Worm (Caenorhabditis elegans) whole organism, young adult: ENCODE data around the gene R08E3.1.
A peak's percentile ranks its signal among the peaks of the same experiment; 100 is the strongest.

Source experiments
- B0019.2 ChIP-seq: fragments of 200-800 bp; sonication (Bioruptor generic); conservative IDR thresholded peaks from 2 replicates; pipeline ENCODE4 v1.3.6; 2022; ENCODE audit warnings: missing genetic modification reagents, missing genetic modification characterization, missing compliant biosample characterization
- B0261.1 ChIP-seq: sonication (generic microtip); optimal IDR thresholded peaks from 2 replicates; lab custom pipeline; 2016; ENCODE audit warnings: mild to moderate bottlenecking, missing genetic modification characterization, moderate library complexity, missing compliant biosample characterization
- B0336.3 ChIP-seq: fragments of 200-800 bp; sonication (Bioruptor generic); IDR thresholded peaks from 2 replicates; pipeline ENCODE4 v1.3.6; 2022; ENCODE audit warnings: missing genetic modification characterization, missing compliant biosample characterization
- C17E4.6 ChIP-seq: fragments of 200-800 bp; sonication (Bioruptor generic); IDR thresholded peaks from 2 replicates; pipeline ENCODE4 v1.3.6; 2022; ENCODE audit warnings: missing genetic modification reagents, missing genetic modification characterization, missing compliant biosample characterization
- F57A8.1 ChIP-seq: fragments of 200-800 bp; sonication (Bioruptor generic); optimal IDR thresholded peaks from 2 replicates; lab custom pipeline; 2018; ENCODE audit warnings: mild to moderate bottlenecking, missing genetic modification characterization, moderate library complexity, missing compliant biosample characterization
- K11D2.4 ChIP-seq: fragments of 200-800 bp; sonication (Bioruptor generic); IDR thresholded peaks from 2 replicates; pipeline ENCODE4 v1.3.6; 2022; ENCODE audit warnings: missing genetic modification reagents, missing genetic modification characterization, missing compliant biosample characterization
- T26A5.8 ChIP-seq: sonication (generic microtip); optimal IDR thresholded peaks from 2 replicates; lab custom pipeline; 2016; ENCODE audit warnings: missing genetic modification characterization, missing compliant biosample characterization
- atf-7 ChIP-seq: sonication (generic microtip); optimal IDR thresholded peaks from 2 replicates; lab custom pipeline; 2017; ENCODE audit warnings: mild to moderate bottlenecking, missing genetic modification characterization, missing compliant biosample characterization
- attf-3 ChIP-seq: fragments of 200-800 bp; sonication (Bioruptor generic); conservative IDR thresholded peaks from 2 replicates; pipeline ENCODE4 v1.3.6; 2022; ENCODE audit warnings: missing genetic modification reagents, missing genetic modification characterization, missing compliant biosample characterization
- attf-6 ChIP-seq: fragments of 200-800 bp; sonication (Bioruptor generic); IDR thresholded peaks from 2 replicates; pipeline ENCODE4 v1.3.6; 2022; ENCODE audit warnings: missing genetic modification reagents, missing genetic modification characterization, missing compliant biosample characterization
- ccch-3 ChIP-seq: fragments of 200-800 bp; sonication (Bioruptor generic); optimal IDR thresholded peaks from 2 replicates; lab custom pipeline; 2018; ENCODE audit warnings: mild to moderate bottlenecking, missing genetic modification characterization, missing compliant biosample characterization
- ceh-58 ChIP-seq: fragments of 200-800 bp; sonication (Bioruptor generic); IDR thresholded peaks from 2 replicates; pipeline ENCODE4 v1.3.6; 2022; ENCODE audit warnings: missing genetic modification characterization, missing compliant biosample characterization
- ceh-79 ChIP-seq: sonication (generic microtip); optimal IDR thresholded peaks from 2 replicates; lab custom pipeline; 2017; ENCODE audit warnings: mild to moderate bottlenecking, missing genetic modification characterization, missing compliant biosample characterization
- ceh-91 ChIP-seq: fragments of 200-800 bp; sonication (Bioruptor generic); IDR thresholded peaks from 2 replicates; pipeline ENCODE4 v1.3.6; 2022; ENCODE audit warnings: missing genetic modification reagents, missing genetic modification characterization, missing compliant biosample characterization
- chd-7 ChIP-seq: sonication (generic microtip); optimal IDR thresholded peaks from 2 replicates; lab custom pipeline; 2016; ENCODE audit warnings: mild to moderate bottlenecking, missing genetic modification characterization, moderate library complexity, missing compliant biosample characterization
- die-1 ChIP-seq: sonication (generic microtip); optimal IDR thresholded peaks from 2 replicates; lab custom pipeline; 2016; ENCODE audit warnings: missing genotype, mild to moderate bottlenecking, missing genetic modification characterization, missing compliant biosample characterization
- dpff-1 ChIP-seq: sonication (generic microtip); optimal IDR thresholded peaks from 2 replicates; lab custom pipeline; 2017; ENCODE audit warnings: mild to moderate bottlenecking, missing genetic modification characterization, missing compliant biosample characterization
- gei-17 ChIP-seq: fragments of 200-800 bp; sonication (Bioruptor generic); optimal IDR thresholded peaks from 2 replicates; lab custom pipeline; 2018; ENCODE audit warnings: mild to moderate bottlenecking, missing genetic modification characterization, missing compliant biosample characterization
- lag-1 ChIP-seq: fragments of 200-800 bp; sonication (Bioruptor generic); IDR thresholded peaks from 2 replicates; pipeline ENCODE4 v1.3.6; 2022; ENCODE audit warnings: missing genetic modification reagents, missing genetic modification characterization, missing compliant biosample characterization
- lin-35 ChIP-seq, 3 experiments: fragments of 150-350 bp in 2 of 3; sonication (generic microtip) in 1 of 3; optimal IDR thresholded peaks; 2 replicates each; lab custom pipeline; 2014 to 2018; ENCODE audit warnings: missing biosample characterization in 3 of 3, missing genetic modification characterization in 3 of 3, missing genetic modification reagents in 3 of 3
- lir-1 ChIP-seq: fragments of 200-800 bp; sonication (Bioruptor generic); conservative IDR thresholded peaks from 2 replicates; pipeline ENCODE4 v1.3.6; 2022; ENCODE audit warnings: missing genetic modification reagents, missing genetic modification characterization, missing compliant biosample characterization
- madf-3 ChIP-seq: fragments of 200-800 bp; sonication (Bioruptor generic); IDR thresholded peaks from 2 replicates; pipeline ENCODE4 v1.3.6; 2022; ENCODE audit warnings: missing genetic modification reagents, missing genetic modification characterization, missing compliant biosample characterization
- mel-28 ChIP-seq: sonication (generic microtip); optimal IDR thresholded peaks from 2 replicates; lab custom pipeline; 2016; ENCODE audit warnings: borderline replicate concordance, mild to moderate bottlenecking, missing genetic modification characterization, missing compliant biosample characterization
- mxl-1 ChIP-seq: sonication (generic microtip); optimal IDR thresholded peaks from 2 replicates; lab custom pipeline; 2016; ENCODE audit warnings: missing genetic modification characterization, missing compliant biosample characterization
- nfyb-1 ChIP-seq: fragments of 200-800 bp; sonication (Bioruptor generic); IDR thresholded peaks from 2 replicates; pipeline ENCODE4 v1.3.6; 2022; ENCODE audit warnings: missing genetic modification reagents, missing genetic modification characterization, missing compliant biosample characterization
- nhr-179 ChIP-seq: sonication (generic microtip); optimal IDR thresholded peaks from 2 replicates; lab custom pipeline; 2016; ENCODE audit warnings: mild to moderate bottlenecking, missing genetic modification characterization, missing compliant biosample characterization
- nhr-80 ChIP-seq: sonication (generic microtip); optimal IDR thresholded peaks from 2 replicates; lab custom pipeline; 2016; ENCODE audit warnings: missing genetic modification characterization, missing compliant biosample characterization
- pha-4 ChIP-seq: fragments of 150-350 bp; sonication (generic microtip); optimal IDR thresholded peaks from 2 replicates; lab custom pipeline; 2014; ENCODE audit warnings: missing biosample characterization, missing genetic modification reagents, missing genetic modification characterization
- rec-8 ChIP-seq, 2 experiments: sonication (generic microtip); optimal IDR thresholded peaks; 2 replicates each; lab custom pipeline; 2016; ENCODE audit warnings: mild to moderate bottlenecking in 2 of 2, missing genetic modification characterization in 2 of 2, missing genetic modification reagents in 2 of 2, missing genotype in 2 of 2, missing biosample characterization in 1 of 2, missing compliant biosample characterization in 1 of 2, moderate library complexity in 1 of 2
- repo-1 ChIP-seq: sonication (generic microtip); optimal IDR thresholded peaks from 2 replicates; lab custom pipeline; 2017; ENCODE audit warnings: mild to moderate bottlenecking, missing genetic modification characterization, missing compliant biosample characterization
- snpc-1.3 ChIP-seq: sonication (generic microtip); optimal IDR thresholded peaks from 2 replicates; lab custom pipeline; 2017; ENCODE audit warnings: missing genetic modification characterization, mild to moderate bottlenecking, missing compliant biosample characterization, antibody characterized with exemption, moderate library complexity, missing genotype, missing genetic modification reagents; ENCODE audit not compliant: insufficient read depth
- snpc-4 ChIP-seq, 5 experiments: fragments of 150-350 bp in 1 of 5; sonication (generic microtip) in 4 of 5; optimal IDR thresholded peaks; 2 replicates each; lab custom pipeline; 2014 to 2018; ENCODE audit warnings: missing genetic modification characterization in 5 of 5, missing biosample characterization in 3 of 5, antibody characterized with exemption in 2 of 5, mild to moderate bottlenecking in 2 of 5, missing compliant biosample characterization in 2 of 5, missing genotype in 2 of 5, moderate library complexity in 2 of 5, missing genetic modification reagents in 1 of 5
- sptf-2 ChIP-seq: fragments of 200-800 bp; sonication (Bioruptor generic); optimal IDR thresholded peaks from 2 replicates; lab custom pipeline; 2018; ENCODE audit warnings: mild to moderate bottlenecking, missing genetic modification characterization, missing compliant biosample characterization
- unc-62 ChIP-seq: fragments of 150-350 bp; optimal IDR thresholded peaks from 2 replicates; lab custom pipeline; 2014; ENCODE audit warnings: missing biosample characterization, missing genetic modification reagents, missing genetic modification characterization
- zfh-2 ChIP-seq: fragments of 200-800 bp; sonication (Bioruptor generic); conservative IDR thresholded peaks from 2 replicates; pipeline ENCODE4 v1.3.6; 2022; ENCODE audit warnings: missing genetic modification reagents, missing genetic modification characterization, missing compliant biosample characterization
- ztf-26 ChIP-seq: sonication (generic microtip); optimal IDR thresholded peaks from 2 replicates; lab custom pipeline; 2017; ENCODE audit warnings: missing genetic modification characterization, missing compliant biosample characterization

Gene R08E3.1

DNA sequence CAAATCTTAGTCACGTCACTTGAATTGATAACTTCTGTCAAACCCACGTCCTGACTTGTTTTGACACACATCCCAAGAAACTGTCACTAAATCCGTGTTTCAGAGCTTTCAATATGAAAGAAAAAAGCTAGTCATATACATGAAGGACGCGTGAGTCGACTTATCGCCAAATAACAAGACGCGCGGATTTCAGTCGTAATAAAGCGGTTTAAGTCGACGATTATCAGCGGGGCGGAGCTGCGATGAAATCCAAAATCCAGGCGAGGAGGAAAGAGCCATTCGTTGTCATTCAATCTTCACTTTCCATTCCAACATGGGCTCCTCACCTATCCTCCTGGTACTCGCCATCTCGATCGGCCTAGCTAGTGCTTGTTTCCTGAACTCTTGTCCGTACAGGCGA, 43.4 kb downstream of the R08E3.1 start, which contains the start of gene ntc-1:
ntc-1 (plus strand) TSS at position 301 of the 400 bp plus-strand sequence.
- TF ChIP-seq T26A5.8 (tag; lab: Kevin White, UChicago) (no peak), attf-3 (GFP tag; lab: Robert Waterston, UW) (no peak), rec-8 (tag; optimal IDR thresholded peaks at IDR 0.05; lab: Kevin White, UChicago) (no peak), F57A8.1 (GFP tag; lab: Kevin White, UChicago) (no peak), mel-28 (tag; lab: Kevin White, UChicago) (no peak), nfyb-1 (GFP tag; lab: Robert Waterston, UW) (no peak), gei-17 (no peak), attf-6 (GFP tag; lab: Robert Waterston, UW) (no peak)

DNA sequence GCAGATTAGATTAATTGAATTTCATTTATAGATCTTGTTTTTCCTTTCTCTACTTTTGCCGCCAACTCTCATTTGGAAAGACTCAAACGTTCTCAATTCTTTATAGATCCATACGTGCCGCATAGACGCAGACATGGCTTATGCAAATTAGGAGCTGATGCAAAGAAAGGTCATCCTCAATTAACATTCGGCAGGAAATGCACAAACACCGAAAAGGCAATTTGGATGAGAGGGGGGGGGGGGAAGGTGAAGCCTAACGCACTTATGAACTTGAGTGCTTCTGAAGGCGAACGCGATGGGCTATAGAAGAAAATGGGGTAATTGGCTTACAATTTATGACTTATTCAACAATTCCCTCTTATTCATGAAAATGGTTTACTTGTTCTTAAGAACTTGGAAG, 47.2 kb downstream of the R08E3.1 start:
- TF ChIP-seq snpc-1.3 (tag; lab: Kevin White, UChicago) = no peak
- TF ChIP-seq pha-4 = no peak
- no peak for TF ChIP-seq K11D2.4 (GFP tag; lab: Robert Waterston, UW)
- TF ChIP-seq ceh-79 (tag; lab: Kevin White, UChicago) = no peak
- no peak for TF ChIP-seq ztf-26 (tag; lab: Kevin White, UChicago)
- no peak for TF ChIP-seq nhr-179 (tag; lab: Kevin White, UChicago)
- TF ChIP-seq T26A5.8 (tag; lab: Kevin White, UChicago) = no peak
- TF ChIP-seq lag-1 (GFP tag; lab: Robert Waterston, UW) = no peak
- TF ChIP-seq unc-62 (GFP tag; lab: Kevin White, UChicago) = no peak
- no peak for TF ChIP-seq snpc-4 (GFP tag; optimal IDR thresholded peaks at IDR 0.05; lab: Kevin White, UChicago)
- no peak for TF ChIP-seq snpc-4 (tag; optimal IDR thresholded peaks at IDR 0.05; lab: Kevin White, UChicago)
- no peak for TF ChIP-seq B0261.1 (tag; lab: Kevin White, UChicago)
- no peak for TF ChIP-seq madf-3 (GFP tag; lab: Robert Waterston, UW)

DNA sequence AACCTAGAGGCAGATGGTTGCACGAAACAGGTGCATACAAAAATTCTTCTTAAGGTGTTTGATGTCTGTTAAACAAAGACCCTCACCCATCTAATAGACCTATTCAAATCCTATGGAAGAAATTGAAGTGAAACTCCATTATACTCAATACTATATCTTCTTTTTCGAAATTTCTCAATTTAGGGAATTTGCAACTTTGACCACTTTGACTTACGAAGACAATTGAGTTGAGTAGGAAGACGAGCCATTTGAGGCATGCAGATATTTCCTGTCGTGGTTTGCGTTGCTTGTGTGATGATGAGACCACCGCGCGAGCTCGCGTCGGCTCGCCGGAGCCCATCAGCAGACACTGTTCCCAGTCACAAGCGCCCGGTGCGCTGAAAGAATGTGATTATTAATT, 48.2 kb downstream of the R08E3.1 start:
- no peak for TF ChIP-seq die-1 (tag; lab: Kevin White, UChicago)
- TF ChIP-seq zfh-2 (GFP tag; lab: Robert Waterston, UW) = peak; percentile 50; the same call in 1 of the 2 replicates
- TF ChIP-seq dpff-1 = no peak
- no peak for TF ChIP-seq repo-1 (tag; lab: Kevin White, UChicago)

DNA sequence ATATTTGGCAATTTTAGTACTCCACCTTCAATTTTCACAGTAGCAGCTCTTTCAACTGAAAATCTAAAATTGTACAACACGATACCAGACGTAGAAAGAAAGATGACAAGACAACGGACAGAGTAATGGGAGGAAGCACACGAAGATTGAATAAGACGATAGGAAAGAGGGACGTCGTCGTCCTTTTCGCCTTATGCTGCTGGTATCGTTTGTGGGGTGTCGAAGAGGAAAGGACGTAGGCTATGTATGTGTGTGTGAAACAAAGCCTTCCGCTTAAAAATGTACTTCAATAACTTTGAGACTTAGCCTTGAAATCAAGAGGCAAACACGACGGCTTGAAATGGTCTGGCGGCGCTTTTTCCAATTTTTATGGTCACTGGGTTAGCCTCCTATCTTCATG, 50.3 kb downstream of the R08E3.1 start:
- no peak for TF ChIP-seq sptf-2
- TF ChIP-seq die-1 (tag; lab: Kevin White, UChicago) = no peak
- no peak for TF ChIP-seq T26A5.8 (tag; lab: Kevin White, UChicago)
- no peak for TF ChIP-seq mxl-1 (tag; lab: Kevin White, UChicago)
- no peak for TF ChIP-seq ceh-91 (GFP tag; lab: Robert Waterston, UW)
- TF ChIP-seq madf-3 (GFP tag; lab: Robert Waterston, UW) = no peak
- TF ChIP-seq ceh-58 (GFP tag; lab: Robert Waterston, UW) = no peak
- TF ChIP-seq nhr-80 (tag; lab: Kevin White, UChicago) = no peak
- TF ChIP-seq snpc-1.3 (tag; lab: Kevin White, UChicago) = no peak
- no peak for TF ChIP-seq B0336.3 (GFP tag; lab: Robert Waterston, UW)
- no peak for TF ChIP-seq lin-35 (GFP tag; optimal IDR thresholded peaks at IDR 0.05; lab: Kevin White, UChicago)
- TF ChIP-seq atf-7 (tag; lab: Kevin White, UChicago) = no peak
- TF ChIP-seq B0019.2 (GFP tag; lab: Robert Waterston, UW) = no peak
- TF ChIP-seq snpc-4 (GFP tag; optimal IDR thresholded peaks at IDR 0.05; lab: Kevin White, UChicago) = no peak
- TF ChIP-seq snpc-4 (tag; optimal IDR thresholded peaks at IDR 0.05; lab: Kevin White, UChicago) = no peak
- no peak for TF ChIP-seq lag-1 (GFP tag; lab: Robert Waterston, UW)
- no peak for TF ChIP-seq C17E4.6
- TF ChIP-seq chd-7 = no peak
- TF ChIP-seq ccch-3 = no peak
- no peak for TF ChIP-seq lir-1 (GFP tag; lab: Robert Waterston, UW)
